Fruit fly (Drosophila melanogaster) whole organism, embryonic: ENCODE data around the gene Mtpalpha.

ENCODE experiments used
- CG12744 ChIP-seq: fragments of 200-800 bp; sonication (Bioruptor generic); optimal IDR thresholded peaks from 2 replicates; lab custom pipeline; 2016; ENCODE audit warnings: missing biosample characterization, missing genetic modification characterization
- CG13123 ChIP-seq: fragments of 200-800 bp; sonication (Bioruptor generic); optimal IDR thresholded peaks from 2 replicates; lab custom pipeline; 2016; ENCODE audit warnings: missing biosample characterization, missing genetic modification characterization
- CG30431 ChIP-seq: fragments of 200-800 bp; sonication (Bioruptor generic); optimal IDR thresholded peaks from 2 replicates; lab custom pipeline; 2017; ENCODE audit warnings: missing biosample characterization, missing genetic modification characterization
- CG4707 ChIP-seq: fragments of 200-800 bp; sonication (Bioruptor generic); optimal IDR thresholded peaks from 2 replicates; lab custom pipeline; 2018; ENCODE audit warnings: missing biosample characterization, mild to moderate bottlenecking, missing genetic modification characterization, moderate library complexity
- Sox102F ChIP-seq: fragments of 200-800 bp; sonication (Bioruptor generic); optimal IDR thresholded peaks from 2 replicates; lab custom pipeline; 2018; ENCODE audit warnings: missing biosample characterization, mild to moderate bottlenecking, missing genetic modification characterization, moderate library complexity
- Ssrp ChIP-seq: fragments of 200-800 bp; sonication (Bioruptor generic); optimal IDR thresholded peaks from 2 replicates; lab custom pipeline; 2018; ENCODE audit warnings: missing biosample characterization, mild to moderate bottlenecking, missing genetic modification characterization, moderate library complexity
- bigmax ChIP-seq: fragments of 200-800 bp; sonication (Bioruptor generic); optimal IDR thresholded peaks from 2 replicates; lab custom pipeline; 2018; ENCODE audit warnings: missing biosample characterization, mild to moderate bottlenecking, missing genetic modification characterization
- ci ChIP-seq: fragments of 200-800 bp; sonication (Bioruptor generic); IDR thresholded peaks from 3 replicates; pipeline ENCODE4 v1.3.6; 2022; ENCODE audit warnings: missing biosample characterization, missing genetic modification characterization

- TF ChIP-seq Sox102F = no peak
- no peak for TF ChIP-seq CG30431 (GFP tag; lab: Kevin White, UChicago)
- no peak for TF ChIP-seq CG12744 (GFP tag; lab: Kevin White, UChicago)
- TF ChIP-seq CG4707 = no peak
- no peak for TF ChIP-seq CG13123 (GFP tag; lab: Kevin White, UChicago)
- TF ChIP-seq Ssrp (tag; lab: Kevin White, UChicago) = no peak
- no peak for TF ChIP-seq bigmax (GFP tag; lab: Kevin White, UChicago)
- no peak for TF ChIP-seq ci (GFP tag; lab: Robert Waterston, UW)
These were observed 36.5 kb downstream of the Mtpalpha start, which contains the start of gene CG17855 for dm6 chr2L:9539988-9540573.
